Worm (Caenorhabditis elegans): Measurements from ENCODE around the gene sftb-6.

sftb-6 gene

DNA sequence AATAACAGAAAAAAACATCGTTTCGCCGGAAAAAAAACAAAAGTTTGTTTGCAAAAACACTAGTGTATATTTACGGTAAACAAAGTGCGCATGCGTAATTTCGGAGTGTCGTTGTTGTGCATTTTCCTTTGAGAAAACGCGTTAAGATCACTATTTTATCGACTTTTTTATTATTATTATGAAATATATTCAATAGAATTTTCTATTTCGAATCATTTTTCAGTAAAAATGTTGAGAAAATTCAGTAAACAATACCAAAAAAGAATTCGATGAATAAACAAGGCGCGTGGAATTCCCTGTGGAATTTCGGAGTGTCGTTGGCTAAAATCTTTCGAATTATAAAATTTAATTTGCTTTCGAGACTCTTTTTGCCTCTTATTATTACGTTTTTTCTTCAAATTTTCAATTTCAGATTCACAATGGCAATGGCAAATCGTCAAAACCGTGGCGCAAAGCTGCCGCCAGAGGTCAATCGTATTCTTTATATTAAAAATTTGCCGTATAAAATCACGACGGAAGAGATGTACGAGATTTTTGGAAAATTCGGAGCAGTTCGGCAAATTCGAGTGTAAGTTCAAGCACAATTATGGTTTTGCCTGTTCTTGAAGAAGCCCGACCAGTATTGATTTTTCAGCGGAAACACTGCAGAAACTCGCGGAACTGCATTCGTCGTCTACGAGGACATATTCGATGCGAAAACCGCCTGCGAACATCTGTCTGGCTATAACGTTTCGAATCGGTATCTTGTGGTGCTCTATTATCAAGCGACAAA lies at the start of gene sftb-6, which contains the start of gene luc-7L3:
Gene sftb-6, plus strand, starts transcription at position 413 of the 772 bp plus-strand sequence.
Gene luc-7L3, minus strand, starts transcription at position 36 of the 772 bp plus-strand sequence.
- no peak for TF ChIP-seq unc-62 (GFP tag; optimal IDR thresholded peaks at IDR 0.05)

ce11 chrII:50862-51261 lies 47.3 kb upstream of the sftb-6 start:
- no peak for TF ChIP-seq unc-62 (GFP tag; optimal IDR thresholded peaks at IDR 0.05)

DNA sequence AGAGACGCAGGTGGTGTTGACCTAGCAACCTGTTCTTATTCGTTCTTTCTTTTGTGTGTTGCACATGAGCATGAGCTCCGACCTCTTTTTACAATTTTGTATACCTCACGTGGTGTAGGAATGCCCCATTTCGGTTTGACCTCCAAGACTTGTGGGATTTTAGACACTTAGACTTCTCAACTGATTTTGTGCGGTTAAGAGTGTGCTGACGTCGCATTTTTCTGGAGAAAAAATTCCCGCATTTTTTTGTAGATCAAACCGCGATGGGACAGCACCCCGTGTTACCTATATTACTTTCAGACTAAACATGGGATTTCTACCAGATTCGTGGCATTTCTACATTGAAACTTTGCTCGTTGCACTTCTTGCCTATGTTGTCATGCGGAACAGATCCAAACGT lies 46.9 kb upstream of the sftb-6 start, which contains the start of gene sptl-1:
Gene sptl-1, plus strand, starts transcription at position 301 of the 400 bp plus-strand sequence.
- no peak for TF ChIP-seq unc-62 (GFP tag; optimal IDR thresholded peaks at IDR 0.05)

DNA sequence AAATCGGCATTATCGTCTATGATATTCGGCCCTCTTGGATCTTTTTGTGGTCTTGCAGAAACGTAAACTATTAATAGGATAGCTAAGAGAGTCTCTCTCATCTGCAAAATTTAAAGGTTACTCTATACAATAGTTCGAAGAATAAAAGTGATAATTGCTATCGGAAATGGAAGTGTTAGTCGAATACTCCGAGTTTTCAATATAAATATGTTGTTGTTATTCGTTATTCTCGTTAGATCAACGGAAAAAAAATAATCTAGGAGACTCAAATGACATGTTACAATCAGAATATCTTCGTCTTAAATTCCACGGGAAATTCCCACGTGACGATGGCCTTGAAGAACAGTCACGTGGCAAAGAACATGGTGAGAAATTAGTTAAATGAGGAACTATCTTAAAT lies 43.0 kb upstream of the sftb-6 start, which contains the start of gene tre-5:
Gene tre-5, minus strand, starts transcription at position 101 of the 400 bp plus-strand sequence.
- no peak for TF ChIP-seq unc-62 (GFP tag; optimal IDR thresholded peaks at IDR 0.05)

- no peak for TF ChIP-seq unc-62 (GFP tag; optimal IDR thresholded peaks at IDR 0.05)
These were observed 40.8 kb upstream of the sftb-6 start, which contains the start of gene ascc-1 for ce11 chrII:57370-57769. Gene ascc-1 (plus strand): TSS chrII:57670.

DNA sequence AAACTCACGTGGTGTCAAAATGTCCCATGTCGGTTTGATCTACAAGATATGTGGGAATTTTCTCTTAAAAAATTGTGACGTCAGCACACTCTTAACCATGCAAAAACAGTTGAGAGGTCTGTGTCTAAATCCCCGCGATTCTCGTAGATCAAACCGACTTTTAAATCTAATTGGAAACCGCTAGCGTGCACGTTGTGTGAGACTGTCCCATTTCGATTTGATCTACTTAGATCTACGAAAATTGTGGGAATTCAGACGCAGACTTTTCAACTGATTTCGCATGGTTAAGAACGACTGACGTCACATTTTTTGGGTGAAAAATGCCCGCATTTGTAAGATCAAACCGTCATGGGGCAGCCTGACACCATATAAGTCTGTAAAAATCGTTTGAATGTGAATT lies 40.3 kb upstream of the sftb-6 start:
- no peak for TF ChIP-seq unc-62 (GFP tag; optimal IDR thresholded peaks at IDR 0.05)

DNA sequence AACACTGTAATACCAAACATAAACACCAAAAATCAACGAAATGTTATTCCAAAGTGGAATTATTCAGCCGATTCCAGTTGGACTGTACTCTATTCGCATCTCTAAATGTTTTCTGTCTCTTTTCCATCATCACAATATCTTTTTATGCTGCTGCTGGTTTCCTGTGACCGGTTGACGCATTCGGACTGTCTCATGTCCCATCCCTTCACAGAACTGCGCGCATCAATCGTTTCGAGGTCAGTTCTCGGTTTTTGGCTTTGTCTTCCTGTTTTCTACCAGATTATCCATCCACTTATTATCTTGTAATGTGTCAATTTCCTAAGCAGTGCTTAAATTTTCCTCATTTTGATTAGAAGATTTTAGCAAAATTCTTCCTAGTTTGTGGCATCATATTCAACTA lies 38.2 kb upstream of the sftb-6 start:
- TF ChIP-seq unc-62 (GFP tag; optimal IDR thresholded peaks at IDR 0.05) = no peak

DNA sequence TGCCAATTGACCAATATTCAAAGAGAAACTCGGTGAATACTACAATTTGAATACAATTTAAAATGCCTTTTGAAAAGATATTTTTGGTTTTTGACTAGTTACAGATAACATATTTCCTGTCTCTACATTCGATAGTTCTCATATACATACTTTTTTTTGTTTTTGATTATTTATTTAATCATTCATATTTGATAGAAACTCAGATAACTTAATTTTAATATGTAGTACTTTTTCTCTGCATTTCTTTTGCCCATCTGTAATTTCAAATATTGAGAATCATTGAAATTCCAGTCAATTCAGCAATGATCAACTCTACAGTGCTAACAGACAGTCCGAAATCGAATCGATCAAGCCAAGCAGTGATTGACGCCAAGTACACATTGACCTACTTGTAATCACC lies 37.2 kb upstream of the sftb-6 start, which contains the start of gene C23H3.2:
Gene C23H3.2, plus strand, starts transcription at position 301 of the 400 bp plus-strand sequence.
- no peak for TF ChIP-seq unc-62 (GFP tag; optimal IDR thresholded peaks at IDR 0.05)

ce11 chrII:65484-65883 lies 32.7 kb upstream of the sftb-6 start:
- no peak for TF ChIP-seq unc-62 (GFP tag; optimal IDR thresholded peaks at IDR 0.05)

DNA sequence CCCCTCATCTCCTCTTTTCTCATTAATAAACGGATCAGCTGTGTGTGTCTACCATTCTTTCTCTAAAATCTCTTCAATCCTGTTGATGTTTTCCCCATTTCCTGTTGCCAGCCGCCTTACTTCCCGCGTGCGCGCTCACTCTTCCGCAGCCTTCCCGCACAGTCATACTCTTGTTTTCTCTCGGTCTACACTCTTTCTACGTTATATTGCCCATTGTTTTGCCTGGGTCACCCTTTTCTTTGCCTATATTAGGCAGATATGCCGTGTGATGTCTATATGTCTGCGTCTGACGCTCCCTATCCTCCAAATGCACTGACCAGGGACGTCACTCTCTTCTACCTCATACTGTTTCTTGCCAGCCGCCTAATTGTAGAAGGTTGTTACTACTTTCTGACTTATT lies 31.9 kb upstream of the sftb-6 start:
- no peak for TF ChIP-seq unc-62 (GFP tag; optimal IDR thresholded peaks at IDR 0.05)

ce11 chrII:67663-68062 lies 30.5 kb upstream of the sftb-6 start:
- TF ChIP-seq unc-62 (GFP tag; optimal IDR thresholded peaks at IDR 0.05) = no peak

ce11 chrII:68757-69156 lies 29.4 kb upstream of the sftb-6 start:
- no peak for TF ChIP-seq unc-62 (GFP tag; optimal IDR thresholded peaks at IDR 0.05)

ce11 chrII:69354-69753 lies 28.9 kb upstream of the sftb-6 start, which contains the start of gene egl-26:
Gene egl-26 (plus strand): TSS chrII:69654.
- TF ChIP-seq unc-62 (GFP tag; optimal IDR thresholded peaks at IDR 0.05) = no peak

- no peak for TF ChIP-seq unc-62 (GFP tag; optimal IDR thresholded peaks at IDR 0.05)
These were observed 24.9 kb upstream of the sftb-6 start for ce11 chrII:73329-73728.

DNA sequence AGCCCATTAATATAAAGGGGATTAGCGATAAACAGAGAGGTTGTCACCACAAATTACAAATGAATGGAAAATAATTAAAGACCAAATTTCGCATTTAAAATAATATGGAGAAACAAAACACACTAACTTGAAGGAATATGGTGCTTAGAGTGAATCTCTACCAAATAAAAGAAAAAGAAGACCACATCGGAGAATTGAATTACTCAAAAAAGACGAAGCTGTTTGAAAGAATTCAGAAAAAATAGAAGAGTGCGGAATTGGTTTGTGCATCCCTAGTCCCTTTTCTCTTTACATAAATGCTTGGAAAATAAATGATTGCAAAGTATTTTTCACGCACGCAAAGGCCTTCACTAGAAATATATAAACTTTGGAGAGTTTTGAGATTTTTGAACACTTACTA lies 24.3 kb upstream of the sftb-6 start:
- no peak for TF ChIP-seq unc-62 (GFP tag; optimal IDR thresholded peaks at IDR 0.05)

- TF ChIP-seq unc-62 (GFP tag; optimal IDR thresholded peaks at IDR 0.05) = no peak
These were observed 22.4 kb upstream of the sftb-6 start for ce11 chrII:75831-76230.

- no peak for TF ChIP-seq unc-62 (GFP tag; optimal IDR thresholded peaks at IDR 0.05)
These were observed 21.5 kb upstream of the sftb-6 start for ce11 chrII:76662-77061.
